Worm (Caenorhabditis elegans): ENCODE data around the gene H11E01.2.

Gene H11E01.2

ce11 chrX:1629746-1630145 is 8.9 kb downstream of the H11E01.2 start (continued):
- no peak for TF ChIP-seq nhr-120 (GFP tag; IDR thresholded peaks at IDR 0.05)
- TF ChIP-seq sdz-38 (tag; optimal IDR thresholded peaks at IDR 0.05) = no peak
- no peak for TF ChIP-seq F52B5.7 (tag; optimal IDR thresholded peaks at IDR 0.05)
- no peak for TF ChIP-seq D2030.7 (GFP tag; IDR thresholded peaks at IDR 0.05)
- no peak for TF ChIP-seq athp-1 (tag; optimal IDR thresholded peaks at IDR 0.05)
- TF ChIP-seq ama-1 (optimal IDR thresholded peaks at IDR 0.05) = no peak
- no peak for TF ChIP-seq ama-1 (GFP tag; optimal IDR thresholded peaks at IDR 0.05)
- no peak for TF ChIP-seq zim-3 (tag; optimal IDR thresholded peaks at IDR 0.05)
- peak; percentile 10 for TF ChIP-seq him-1 (tag; optimal IDR thresholded peaks at IDR 0.05)

DNA sequence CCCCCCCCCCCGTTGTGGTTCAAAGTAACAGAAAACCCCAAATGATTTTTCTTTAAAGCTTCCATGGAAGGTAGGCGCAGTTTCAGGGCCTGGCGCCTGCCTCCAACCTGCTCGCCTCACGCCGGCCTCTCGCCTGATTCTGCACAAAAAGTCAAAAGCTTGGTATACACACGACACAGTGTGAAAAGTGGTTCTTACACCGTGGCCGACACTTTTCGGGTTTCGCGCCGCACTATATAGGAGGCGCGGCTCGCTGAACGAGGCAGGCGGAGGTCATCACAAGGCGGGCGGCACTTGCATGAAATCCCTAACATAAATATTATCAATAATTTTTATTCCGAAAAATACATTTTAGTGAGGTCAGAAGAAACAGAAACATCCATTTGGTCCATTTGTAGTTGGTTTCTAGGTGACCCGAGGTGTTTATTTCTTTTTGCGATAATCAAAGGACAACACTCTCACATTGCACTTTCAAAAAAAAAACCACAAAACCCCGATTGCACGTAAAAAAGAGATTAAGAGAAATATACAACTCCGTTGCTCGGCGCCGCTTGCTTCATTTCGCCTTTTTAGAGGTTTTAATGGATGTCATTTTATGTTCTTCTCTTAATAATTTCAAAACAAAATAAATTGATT is 10.1 kb downstream of the H11E01.2 start, which contains the start of gene ZK380.2:
TSS of gene ZK380.2 (plus strand) at position 586 of the 636 bp plus-strand sequence.
- TF ChIP-seq snpc-4 (GFP tag; optimal IDR thresholded peaks at IDR 0.05) = no peak
- TF ChIP-seq snpc-4 (tag; optimal IDR thresholded peaks at IDR 0.05) = peak in 2 of 4 experiments; percentile 21 to 52
- TF ChIP-seq cebp-1 (GFP tag; IDR thresholded peaks at IDR 0.05) = no peak
- no peak for TF ChIP-seq cebp-1 (tag; optimal IDR thresholded peaks at IDR 0.05)

- TF ChIP-seq egrh-3 (GFP tag; IDR thresholded peaks at IDR 0.05) (no peak), D2030.7 (GFP tag; IDR thresholded peaks at IDR 0.05) (no peak), rpc-1 (optimal IDR thresholded peaks at IDR 0.05) (peak; percentile 75), rpc-1 (tag; optimal IDR thresholded peaks at IDR 0.05) (peak; percentile 87), zfh-2 (GFP tag; conservative IDR thresholded peaks at IDR 0.05) (no peak), Y67H2A.10 (GFP tag; conservative IDR thresholded peaks at IDR 0.05) (no peak), K12H6.12 (tag; optimal IDR thresholded peaks at IDR 0.05) (no peak), somi-1 (GFP tag; optimal IDR thresholded peaks at IDR 0.05) (peak; percentile 2), cebp-1 (GFP tag; IDR thresholded peaks at IDR 0.05) (no peak), cebp-1 (tag; optimal IDR thresholded peaks at IDR 0.05) (no peak), B0019.2 (GFP tag; conservative IDR thresholded peaks at IDR 0.05) (no peak), ceh-79 (tag; optimal IDR thresholded peaks at IDR 0.05) (no peak), nhr-120 (GFP tag; IDR thresholded peaks at IDR 0.05) (no peak), hsf-1 (GFP tag; IDR thresholded peaks at IDR 0.05) (no peak), ama-1 (optimal IDR thresholded peaks at IDR 0.05) (no peak), ama-1 (GFP tag; optimal IDR thresholded peaks at IDR 0.05) (peak in 1 of 2 experiments; percentile 47), mes-4 (tag; optimal IDR thresholded peaks at IDR 0.05) (no peak), Y53F4B.3 (GFP tag; IDR thresholded peaks at IDR 0.05) (no peak), lir-1 (GFP tag; conservative IDR thresholded peaks at IDR 0.05) (no peak), let-607 (tag; optimal IDR thresholded peaks at IDR 0.05) (no peak), nfya-1 (tag; optimal IDR thresholded peaks at IDR 0.05; ENCODE audit: borderline replicate concordance, insufficient read depth) (no peak), lsl-1 (GFP tag; optimal IDR thresholded peaks at IDR 0.05) (peak; percentile 18), snpc-1.1 (tag; optimal IDR thresholded peaks at IDR 0.05; ENCODE audit: insufficient read depth) (peak; percentile 34), attf-6 (GFP tag; IDR thresholded peaks at IDR 0.05) (no peak), efl-1 (GFP tag; optimal IDR thresholded peaks at IDR 0.05) (peak; percentile 29), snpc-3.4 (tag; optimal IDR thresholded peaks at IDR 0.05) (peak; percentile 56), egl-18 (GFP tag; IDR thresholded peaks at IDR 0.05) (no peak), ZK185.1 (tag; optimal IDR thresholded peaks at IDR 0.05; ENCODE audit: poor library complexity, severe bottlenecking) (no peak), C06A6.2 (GFP tag; conservative IDR thresholded peaks at IDR 0.05) (no peak), snpc-4 (GFP tag; optimal IDR thresholded peaks at IDR 0.05) (peak; percentile 56), snpc-4 (tag; optimal IDR thresholded peaks at IDR 0.05) (peak in 1 of 4 experiments; percentile 26), him-1 (tag; optimal IDR thresholded peaks at IDR 0.05) (peak; percentile 91), unc-62 (GFP tag; optimal IDR thresholded peaks at IDR 0.05) (no peak), T07F8.4 (tag; optimal IDR thresholded peaks at IDR 0.05) (no peak), ceh-100 (GFP tag; IDR thresholded peaks at IDR 0.05) (no peak), ztf-26 (tag; optimal IDR thresholded peaks at IDR 0.05) (no peak), aptf-2 (GFP tag; conservative IDR thresholded peaks at IDR 0.05) (no peak), lin-54 (GFP tag; optimal IDR thresholded peaks at IDR 0.05) (no peak), lin-40 (tag; optimal IDR thresholded peaks at IDR 0.05) (no peak)
Measured at ce11 chrX:1643442-1644096, 22.7 kb downstream of the H11E01.2 start.

Measured in whole organism, young adult.